Fruit fly (Drosophila melanogaster) whole organism: ENCODE measurements around the gene Mcr.

Source experiments
- CG8478 ChIP-seq: fragments of >200 bp; optimal IDR thresholded peaks from 2 replicates; lab custom pipeline; 2018; ENCODE audit warnings: inconsistent platforms
- Dll ChIP-seq: fragments of >200 bp; optimal IDR thresholded peaks from 2 replicates; lab custom pipeline; 2017
- usp ChIP-seq: fragments of >200 bp; optimal IDR thresholded peaks from 2 replicates; lab custom pipeline; 2017; ENCODE audit warnings: missing biosample characterization, missing genetic modification characterization, mixed read lengths

dm6 chr2L:8086736-8087467 is 4.1 kb upstream of the Mcr start:
- no peak for TF ChIP-seq usp (GFP tag; lab: Kevin White, UChicago)
- no peak for TF ChIP-seq CG8478 (lab: Kevin White, UChicago)
- no peak for TF ChIP-seq Dll (lab: Kevin White, UChicago)
